Worm (Caenorhabditis elegans) whole organism, L4/young adult: ENCODE data around the gene F57G9.3.

Experiments used
- W03F9.2 ChIP-seq: fragments of 150-350 bp; optimal IDR thresholded peaks from 2 replicates; lab custom pipeline; 2014; ENCODE audit warnings: missing biosample characterization, missing genetic modification characterization
- dao-5 ChIP-seq: sonication (generic microtip); optimal IDR thresholded peaks from 2 replicates; lab custom pipeline; 2016; ENCODE audit warnings: missing genotype, missing genetic modification characterization, moderate library complexity, missing compliant biosample characterization
- him-1 ChIP-seq: sonication (generic microtip); optimal IDR thresholded peaks from 2 replicates; lab custom pipeline; 2016; ENCODE audit warnings: missing genotype, missing genetic modification reagents, missing genetic modification characterization, missing compliant biosample characterization

ce11 chrII:12401791-12402190 lies 8.2 kb downstream of the F57G9.3 start, which contains the start of gene sre-29:
- no peak for TF ChIP-seq him-1 (tag; lab: Kevin White, UChicago)
- no peak for TF ChIP-seq W03F9.2 (tag; lab: Kevin White, UChicago)
- TF ChIP-seq dao-5 (tag; lab: Kevin White, UChicago): no peak
